Fruit fly (Drosophila melanogaster) whole organism, wandering third instar larva: ENCODE data around the gene dec.

Source experiments
- Abd-B ChIP-seq: fragments of >200 bp; optimal IDR thresholded peaks from 2 replicates; lab custom pipeline; 2017; ENCODE audit warnings: missing biosample characterization, missing genetic modification characterization
- CG32264 ChIP-seq: fragments of 200-800 bp; sonication (Bioruptor generic); optimal IDR thresholded peaks from 2 replicates; lab custom pipeline; 2016; ENCODE audit warnings: missing biosample characterization, missing genetic modification characterization
- CG9705 ChIP-seq: fragments of 200-800 bp; sonication (Bioruptor generic); optimal IDR thresholded peaks from 2 replicates; lab custom pipeline; 2018; ENCODE audit warnings: missing biosample characterization, mild to moderate bottlenecking, missing genetic modification characterization
- CrebA ChIP-seq: fragments of 200-800 bp; sonication (Bioruptor generic); optimal IDR thresholded peaks from 2 replicates; lab custom pipeline; 2016; ENCODE audit warnings: missing biosample characterization, mild to moderate bottlenecking, missing genetic modification characterization, borderline replicate concordance
- Dfd ChIP-seq: fragments of >200 bp; optimal IDR thresholded peaks from 2 replicates; lab custom pipeline; 2017; ENCODE audit warnings: missing biosample characterization, missing genetic modification characterization
- Dif ChIP-seq: fragments of 200-275, 200-300 bp; sonication (Bioruptor generic); optimal IDR thresholded peaks from 2 replicates; lab custom pipeline; 2018; ENCODE audit warnings: missing biosample characterization, missing genetic modification characterization; ENCODE audit not compliant: partially characterized antibody
- GATAd ChIP-seq: sonication (Bioruptor generic); optimal IDR thresholded peaks from 2 replicates; lab custom pipeline; 2016; ENCODE audit warnings: missing biosample characterization, missing genetic modification characterization
- HLH106 ChIP-seq: fragments of 200-800 bp; optimal IDR thresholded peaks from 3 replicates; lab custom pipeline; 2019; ENCODE audit warnings: missing biosample characterization, mild to moderate bottlenecking, missing genetic modification characterization, moderate library complexity
- Hnf4 ChIP-seq: fragments of 200-800 bp; sonication (Bioruptor generic); optimal IDR thresholded peaks from 2 replicates; lab custom pipeline; 2016; ENCODE audit warnings: missing biosample characterization, mild to moderate bottlenecking, missing genetic modification characterization
- Hr78 ChIP-seq: fragments of >200 bp; optimal IDR thresholded peaks from 2 replicates; lab custom pipeline; 2017; ENCODE audit warnings: missing biosample characterization, missing genetic modification characterization
- Hr83 ChIP-seq: fragments of 200-300 bp; sonication (Bioruptor generic); optimal IDR thresholded peaks from 2 replicates; lab custom pipeline; 2016; ENCODE audit warnings: missing biosample characterization, mild to moderate bottlenecking, missing genetic modification characterization, moderate library complexity; ENCODE audit not compliant: poor library complexity, severe bottlenecking
- Jra ChIP-seq: sonication (Bioruptor generic); optimal IDR thresholded peaks from 2 replicates; lab custom pipeline; 2016; ENCODE audit warnings: missing biosample characterization, missing genetic modification characterization
- Mio ChIP-seq: sonication (Bioruptor generic); optimal IDR thresholded peaks from 2 replicates; lab custom pipeline; 2016; ENCODE audit warnings: missing biosample characterization, missing genetic modification characterization
- Myc ChIP-seq: fragments of >200 bp; optimal IDR thresholded peaks from 2 replicates; lab custom pipeline; 2017
- N ChIP-seq: fragments of >200 bp; optimal IDR thresholded peaks from 2 replicates; lab custom pipeline; 2018; ENCODE audit warnings: missing biosample characterization, missing external identifiers, missing genetic modification characterization
- OdsH ChIP-seq: fragments of 200-800 bp; sonication (Bioruptor generic); optimal IDR thresholded peaks from 2 replicates; lab custom pipeline; 2016; ENCODE audit warnings: missing biosample characterization, mild to moderate bottlenecking, missing genetic modification characterization
- Rel ChIP-seq, 2 experiments: fragments of 200-800 bp; sonication (Bioruptor generic) in 1 of 2; optimal IDR thresholded peaks; 2 replicates in 1 of 2; 3 replicates in 1 of 2; lab custom pipeline; 2016 to 2019; ENCODE audit warnings: mild to moderate bottlenecking in 2 of 2, missing biosample characterization in 2 of 2, missing genetic modification characterization in 2 of 2, moderate library complexity in 1 of 2
- Sp1 ChIP-seq: fragments of 200-800 bp; sonication (Bioruptor generic); optimal IDR thresholded peaks from 3 replicates; lab custom pipeline; 2019; ENCODE audit warnings: missing biosample characterization, mild to moderate bottlenecking, missing genetic modification characterization, moderate library complexity
- Vsx2 ChIP-seq: fragments of 200-300, 225-300 bp; sonication (Bioruptor generic); optimal IDR thresholded peaks from 2 replicates; lab custom pipeline; 2018; ENCODE audit warnings: missing biosample characterization, missing genetic modification characterization; ENCODE audit not compliant: partially characterized antibody
- br ChIP-seq: fragments of 200-800 bp; sonication (Bioruptor generic); optimal IDR thresholded peaks from 2 replicates; lab custom pipeline; 2016; ENCODE audit warnings: missing biosample characterization, missing genetic modification characterization
- brk ChIP-seq: fragments of 200-800 bp; sonication (Bioruptor generic); optimal IDR thresholded peaks from 2 replicates; lab custom pipeline; 2016; ENCODE audit warnings: missing biosample characterization, mild to moderate bottlenecking, missing genetic modification characterization
- dl ChIP-seq, 2 experiments: fragments of 175-275, 200-275 bp in 1 of 2; fragments of 200-275 bp in 1 of 2; sonication (Bioruptor generic); optimal IDR thresholded peaks; lab custom pipeline; 2018; ENCODE audit warnings: mild to moderate bottlenecking in 2 of 2, missing biosample characterization in 2 of 2, missing genetic modification characterization in 2 of 2, moderate library complexity in 2 of 2; ENCODE audit not compliant: partially characterized antibody in 2 of 2, insufficient read depth in 1 of 2
- dmrt93B ChIP-seq: fragments of 200-800 bp; sonication (Bioruptor generic); optimal IDR thresholded peaks from 2 replicates; lab custom pipeline; 2018; ENCODE audit warnings: missing biosample characterization, mild to moderate bottlenecking, missing genetic modification characterization
- dsf ChIP-seq: sonication (Bioruptor generic); optimal IDR thresholded peaks from 2 replicates; lab custom pipeline; 2016; ENCODE audit warnings: missing biosample characterization, missing genetic modification characterization, borderline replicate concordance
- ey ChIP-seq: fragments of 200-800 bp; sonication (Bioruptor generic); optimal IDR thresholded peaks from 2 replicates; lab custom pipeline; 2016; ENCODE audit warnings: missing biosample characterization, missing genetic modification characterization
- foxo ChIP-seq, 2 experiments: fragments of 200-800 bp; sonication (Bioruptor generic); optimal IDR thresholded peaks; 2 replicates in 1 of 2; 3 replicates in 1 of 2; lab custom pipeline; 2016 to 2017; ENCODE audit warnings: missing biosample characterization in 2 of 2, missing genetic modification characterization in 2 of 2
- fru ChIP-seq: fragments of 200-800 bp; sonication (Bioruptor generic); optimal IDR thresholded peaks from 3 replicates; lab custom pipeline; 2016; ENCODE audit warnings: missing biosample characterization, mild to moderate bottlenecking, missing genetic modification characterization
- h ChIP-seq: fragments of 200-800 bp; sonication (Bioruptor generic); optimal IDR thresholded peaks from 3 replicates; lab custom pipeline; 2016; ENCODE audit warnings: missing biosample characterization, mild to moderate bottlenecking, missing genetic modification characterization
- jim ChIP-seq: fragments of 175-275, 200-325 bp; sonication (Bioruptor generic); optimal IDR thresholded peaks from 2 replicates; lab custom pipeline; 2016; ENCODE audit warnings: missing biosample characterization, mild to moderate bottlenecking, missing genetic modification characterization
- lola ChIP-seq: fragments of >200 bp; optimal IDR thresholded peaks from 2 replicates; lab custom pipeline; 2017; ENCODE audit warnings: missing biosample characterization, missing genetic modification characterization
- pan ChIP-seq: fragments of >200 bp; optimal IDR thresholded peaks from 2 replicates; lab custom pipeline; 2017
- psq ChIP-seq: fragments of 200-800 bp; sonication (Bioruptor generic); optimal IDR thresholded peaks from 3 replicates; lab custom pipeline; 2017; ENCODE audit warnings: missing biosample characterization, mild to moderate bottlenecking, missing genetic modification characterization, moderate library complexity
- rgr ChIP-seq: fragments of 200-800 bp; sonication (Bioruptor generic); optimal IDR thresholded peaks from 3 replicates; lab custom pipeline; 2016; ENCODE audit warnings: missing biosample characterization, mild to moderate bottlenecking, missing genetic modification characterization
- sage ChIP-seq: fragments of 200-800 bp; sonication (Bioruptor generic); optimal IDR thresholded peaks from 2 replicates; lab custom pipeline; 2016; ENCODE audit warnings: missing biosample characterization, mild to moderate bottlenecking, missing genetic modification characterization
- sv ChIP-seq: fragments of 200-800 bp; sonication (Bioruptor generic); optimal IDR thresholded peaks from 3 replicates; lab custom pipeline; 2016; ENCODE audit warnings: missing biosample characterization, missing genetic modification characterization
- tai ChIP-seq: sonication (Bioruptor generic); optimal IDR thresholded peaks from 2 replicates; lab custom pipeline; 2016; ENCODE audit warnings: missing biosample characterization, missing genetic modification characterization
- usp ChIP-seq: fragments of >200 bp; optimal IDR thresholded peaks from 2 replicates; lab custom pipeline; 2017; ENCODE audit warnings: missing biosample characterization, missing genetic modification characterization
- woc ChIP-seq: sonication (Bioruptor generic); optimal IDR thresholded peaks from 2 replicates; lab custom pipeline; 2016; ENCODE audit warnings: missing biosample characterization, mild to moderate bottlenecking, missing genetic modification characterization

The dec gene

DNA sequence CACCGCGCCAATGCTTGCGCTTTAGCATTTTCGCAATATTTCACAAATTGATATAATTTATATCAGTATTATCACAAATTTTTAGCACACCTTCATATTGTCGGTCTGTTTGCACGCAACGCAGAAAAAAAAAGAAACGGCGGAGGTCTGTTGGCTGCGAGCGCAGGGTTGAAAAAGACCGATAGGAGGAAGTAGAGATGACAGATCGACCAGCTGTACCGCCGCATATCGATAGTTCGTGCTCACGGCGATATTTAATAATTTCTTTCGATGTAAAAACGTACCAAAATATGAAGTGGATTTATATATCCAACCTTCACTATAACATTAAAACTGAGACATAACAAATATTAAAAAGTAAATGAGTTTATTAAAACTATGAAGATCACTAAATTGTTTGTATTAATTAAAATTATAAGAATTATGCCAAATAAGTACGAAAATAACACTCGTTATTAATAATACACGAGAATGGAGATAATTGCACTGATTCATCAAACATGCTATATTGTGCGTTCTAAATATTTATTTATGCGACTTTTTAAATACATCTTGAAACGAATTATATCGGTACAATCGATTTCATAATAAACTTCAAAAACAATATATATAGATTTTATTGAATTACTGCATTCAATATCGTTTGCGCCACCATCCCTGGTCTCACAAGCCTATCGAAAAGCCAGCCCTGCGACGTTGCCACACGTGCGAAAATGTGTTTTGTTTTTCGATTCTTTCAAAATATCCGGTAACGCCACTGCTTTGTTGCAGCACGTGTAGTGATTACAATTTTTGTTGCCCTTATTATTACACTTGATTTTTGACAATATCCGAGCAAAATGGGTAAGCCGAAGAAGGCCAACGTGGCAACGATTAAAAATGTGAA is 28.4 kb upstream of the dec start, which contains the start of the genes RpS6 and bys:
Gene RpS6 (minus strand): TSS at position 179 of the 886 bp plus-strand sequence.
Gene bys (plus strand): TSS at position 728 of the 886 bp plus-strand sequence.
- TF ChIP-seq tai (GFP tag; lab: Kevin White, UChicago), result no peak
- no peak for TF ChIP-seq usp (GFP tag; lab: Kevin White, UChicago)
- peak; percentile 48 for TF ChIP-seq br (GFP tag; lab: Kevin White, UChicago)
- TF ChIP-seq brk (GFP tag; lab: Kevin White, UChicago), result peak; percentile 45
- TF ChIP-seq rgr (GFP tag; lab: Kevin White, UChicago), result peak; percentile 67
- TF ChIP-seq CG9705, result peak; percentile 19
- TF ChIP-seq Sp1, result peak; percentile 64
- peak; percentile 41 for TF ChIP-seq Dif
- TF ChIP-seq GATAd (GFP tag; lab: Kevin White, UChicago), result peak; percentile 33
- peak; percentile 19 for TF ChIP-seq fru (GFP tag; lab: Kevin White, UChicago)
- no peak for TF ChIP-seq CrebA (GFP tag; lab: Kevin White, UChicago)
- TF ChIP-seq dmrt93B (GFP tag; lab: Kevin White, UChicago), result peak; percentile 40
- peak; percentile 38 for TF ChIP-seq h (GFP tag; lab: Kevin White, UChicago)
- TF ChIP-seq woc, result peak; percentile 63
- no peak for TF ChIP-seq pan (lab: Kevin White, UChicago)
- TF ChIP-seq foxo (GFP tag; optimal IDR thresholded peaks at IDR 0.05; lab: Kevin White, UChicago), result peak in 1 of 2 experiments; percentile 43
- TF ChIP-seq Hr78, result no peak
- TF ChIP-seq Vsx2, result no peak
- peak; percentile 47 for TF ChIP-seq Myc (lab: Kevin White, UChicago)
- peak; percentile 31 for TF ChIP-seq psq
- TF ChIP-seq OdsH (GFP tag; lab: Kevin White, UChicago), result peak; percentile 19
- TF ChIP-seq Rel (GFP tag; optimal IDR thresholded peaks at IDR 0.05; lab: Kevin White, UChicago), result no peak
- no peak for TF ChIP-seq Rel (tag; optimal IDR thresholded peaks at IDR 0.05; lab: Kevin White, UChicago)
- peak; percentile 43 for TF ChIP-seq HLH106 (tag; lab: Kevin White, UChicago)
- TF ChIP-seq Abd-B (GFP tag; lab: Kevin White, UChicago), result no peak
- TF ChIP-seq sv (GFP tag; lab: Kevin White, UChicago), result peak; percentile 39
- no peak for TF ChIP-seq Mio (GFP tag; lab: Kevin White, UChicago)
- TF ChIP-seq CG32264 (GFP tag; lab: Kevin White, UChicago), result no peak
- no peak for TF ChIP-seq lola (GFP tag; lab: Kevin White, UChicago)
- TF ChIP-seq ey (GFP tag; lab: Kevin White, UChicago), result peak; percentile 7
- TF ChIP-seq sage, result peak; percentile 7
- TF ChIP-seq dsf (GFP tag; lab: Kevin White, UChicago), result peak; percentile 44
- peak; percentile 60 for TF ChIP-seq Hnf4
- no peak for TF ChIP-seq Dfd (GFP tag; lab: Kevin White, UChicago)
- no peak for TF ChIP-seq N (GFP tag; lab: Kevin White, UChicago)
- peak; percentile 10 for TF ChIP-seq Jra (GFP tag; lab: Kevin White, UChicago)
- peak in 1 of 2 experiments; percentile 6 for TF ChIP-seq dl (GFP tag; optimal IDR thresholded peaks at IDR 0.05; lab: Kevin White, UChicago; ENCODE audit: insufficient read depth in 1 of 2, partially characterized antibody in 2 of 2)
- peak; percentile 57 for TF ChIP-seq jim (GFP tag; lab: Kevin White, UChicago)
- TF ChIP-seq Hr83 (GFP tag; lab: Kevin White, UChicago), result peak; percentile 93

DNA sequence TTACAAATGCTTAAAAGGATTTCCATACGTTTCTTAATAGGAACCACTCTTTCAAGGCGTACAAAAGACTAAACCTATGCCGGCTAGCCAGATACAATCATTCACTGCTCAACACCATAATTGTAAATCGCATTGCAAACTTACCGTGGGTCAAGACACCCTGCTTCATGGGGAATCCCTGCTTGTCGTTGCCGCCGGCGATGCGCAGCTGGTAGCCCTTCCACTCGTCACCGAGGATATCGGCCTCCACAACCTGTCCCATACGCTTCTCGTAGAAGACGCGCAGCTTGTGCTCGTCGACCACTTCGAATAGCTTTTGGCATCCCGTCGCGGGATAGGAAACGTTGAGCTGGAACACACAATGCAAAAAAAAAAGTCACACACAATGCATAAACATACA is 27.6 kb upstream of the dec start:
- TF ChIP-seq Dif, result no peak
- no peak for TF ChIP-seq Rel (GFP tag; optimal IDR thresholded peaks at IDR 0.05; lab: Kevin White, UChicago)
- peak; percentile 88 for TF ChIP-seq Rel (tag; optimal IDR thresholded peaks at IDR 0.05; lab: Kevin White, UChicago)
- no peak for TF ChIP-seq br (GFP tag; lab: Kevin White, UChicago)
- TF ChIP-seq Dfd (GFP tag; lab: Kevin White, UChicago), result no peak
